Worm (Caenorhabditis elegans) whole organism, late embryonic: ENCODE measurements around the gene orc-3.

ENCODE experiments used
- C08G9.2 ChIP-seq: sonication (generic microtip); optimal IDR thresholded peaks from 2 replicates; lab custom pipeline; 2016; ENCODE audit warnings: mild to moderate bottlenecking, missing genetic modification characterization, moderate library complexity, missing compliant biosample characterization
- T23F11.4 ChIP-seq: fragments of 200-800 bp; sonication (Bioruptor generic); optimal IDR thresholded peaks from 2 replicates; lab custom pipeline; 2018; ENCODE audit warnings: mild to moderate bottlenecking, missing genetic modification characterization, missing compliant biosample characterization
- Y22D7AL.16 ChIP-seq: sonication (generic microtip); optimal IDR thresholded peaks from 2 replicates; lab custom pipeline; 2016; ENCODE audit warnings: missing genetic modification characterization, missing compliant biosample characterization
- ama-1 ChIP-seq: fragments of 150-350 bp; optimal IDR thresholded peaks from 2 replicates; lab custom pipeline; 2014
- ceh-19 ChIP-seq: fragments of 200-800 bp; sonication (Bioruptor generic); optimal IDR thresholded peaks from 2 replicates; lab custom pipeline; 2018; ENCODE audit warnings: mild to moderate bottlenecking, missing genetic modification characterization, missing compliant biosample characterization
- ceh-22 ChIP-seq: sonication (generic microtip); optimal IDR thresholded peaks from 2 replicates; lab custom pipeline; 2017; ENCODE audit warnings: missing biosample characterization, missing genetic modification characterization
- ceh-30 ChIP-seq: fragments of 150-350 bp; optimal IDR thresholded peaks from 2 replicates; lab custom pipeline; 2014; ENCODE audit warnings: missing biosample characterization, missing genetic modification characterization
- ceh-31 ChIP-seq: sonication (generic microtip); optimal IDR thresholded peaks from 2 replicates; lab custom pipeline; 2016; ENCODE audit warnings: missing genetic modification characterization, missing compliant biosample characterization
- ceh-34 ChIP-seq: sonication (generic microtip); optimal IDR thresholded peaks from 2 replicates; lab custom pipeline; 2016; ENCODE audit warnings: mild to moderate bottlenecking, missing genetic modification characterization, missing compliant biosample characterization
- ceh-48 ChIP-seq: sonication (generic microtip); optimal IDR thresholded peaks from 2 replicates; lab custom pipeline; 2016; ENCODE audit warnings: missing genetic modification characterization, inconsistent platforms, missing compliant biosample characterization
- ceh-9 ChIP-seq: sonication (generic microtip); optimal IDR thresholded peaks from 2 replicates; lab custom pipeline; 2016; ENCODE audit warnings: mild to moderate bottlenecking, missing genetic modification characterization, inconsistent platforms, missing compliant biosample characterization
- dmd-4 ChIP-seq: sonication (generic microtip); optimal IDR thresholded peaks from 2 replicates; lab custom pipeline; 2016; ENCODE audit warnings: borderline replicate concordance, missing genetic modification characterization, missing compliant biosample characterization
- elt-2 ChIP-seq: sonication (generic microtip); optimal IDR thresholded peaks from 2 replicates; lab custom pipeline; 2016; ENCODE audit warnings: missing genetic modification reagents, missing genetic modification characterization, missing compliant biosample characterization
- elt-4 ChIP-seq: sonication (generic microtip); optimal IDR thresholded peaks from 2 replicates; lab custom pipeline; 2016; ENCODE audit warnings: missing genetic modification characterization, missing compliant biosample characterization
- fax-1 ChIP-seq: sonication (generic microtip); optimal IDR thresholded peaks from 2 replicates; lab custom pipeline; 2016; ENCODE audit warnings: missing genotype, missing genetic modification characterization, missing compliant biosample characterization
- fkh-10 ChIP-seq: fragments of 150-350 bp; optimal IDR thresholded peaks from 2 replicates; lab custom pipeline; 2014; ENCODE audit warnings: missing biosample characterization, missing genetic modification reagents, missing genetic modification characterization
- hlh-13 ChIP-seq: fragments of 200-800 bp; sonication (Bioruptor generic); optimal IDR thresholded peaks from 2 replicates; lab custom pipeline; 2018; ENCODE audit warnings: mild to moderate bottlenecking, missing genetic modification characterization, missing compliant biosample characterization
- hlh-6 ChIP-seq: sonication (generic microtip); optimal IDR thresholded peaks from 2 replicates; lab custom pipeline; 2016; ENCODE audit warnings: missing genotype, missing genetic modification characterization, missing compliant biosample characterization
- lim-6 ChIP-seq: sonication (generic microtip); optimal IDR thresholded peaks from 2 replicates; lab custom pipeline; 2016; ENCODE audit warnings: missing genetic modification characterization, missing compliant biosample characterization
- nfya-1 ChIP-seq: sonication (generic microtip); optimal IDR thresholded peaks from 2 replicates; lab custom pipeline; 2017; ENCODE audit warnings: missing genetic modification characterization, mild to moderate bottlenecking, missing compliant biosample characterization, antibody characterized with exemption, moderate library complexity
- nhr-232 ChIP-seq: sonication (generic microtip); optimal IDR thresholded peaks from 2 replicates; lab custom pipeline; 2016; ENCODE audit warnings: missing genetic modification characterization, missing compliant biosample characterization
- odd-2 ChIP-seq: sonication (generic microtip); optimal IDR thresholded peaks from 2 replicates; lab custom pipeline; 2017; ENCODE audit warnings: antibody characterized with exemption, mild to moderate bottlenecking, missing genetic modification characterization, missing compliant biosample characterization
- pha-4 ChIP-seq: fragments of 150-350 bp; optimal IDR thresholded peaks from 2 replicates; lab custom pipeline; 2018; ENCODE audit warnings: missing biosample characterization, missing genetic modification reagents, missing genetic modification characterization
- pqm-1 ChIP-seq: sonication (generic microtip); optimal IDR thresholded peaks from 2 replicates; lab custom pipeline; 2016; ENCODE audit warnings: missing genetic modification characterization, missing compliant biosample characterization
- ref-2 ChIP-seq: sonication (generic microtip); optimal IDR thresholded peaks from 2 replicates; lab custom pipeline; 2016; ENCODE audit warnings: missing genetic modification characterization, missing compliant biosample characterization
- sdc-2 ChIP-seq: sonication (generic microtip); optimal IDR thresholded peaks from 2 replicates; lab custom pipeline; 2016; ENCODE audit warnings: missing genotype, missing genetic modification characterization, missing compliant biosample characterization
- sox-2 ChIP-seq: fragments of 200-800 bp; sonication (Bioruptor generic); IDR thresholded peaks from 2 replicates; pipeline ENCODE4 v1.3.6; 2022; ENCODE audit warnings: missing genetic modification reagents, missing genetic modification characterization, missing compliant biosample characterization
- sox-4 ChIP-seq: sonication (generic microtip); optimal IDR thresholded peaks from 2 replicates; lab custom pipeline; 2017; ENCODE audit warnings: mild to moderate bottlenecking, missing genetic modification characterization, inconsistent platforms, missing compliant biosample characterization
- tbx-2 ChIP-seq: sonication (generic microtip); optimal IDR thresholded peaks from 2 replicates; lab custom pipeline; 2016; ENCODE audit warnings: missing genetic modification characterization, missing compliant biosample characterization
- unc-55 ChIP-seq: sonication (generic microtip); optimal IDR thresholded peaks from 2 replicates; lab custom pipeline; 2017; ENCODE audit warnings: missing biosample characterization, missing genetic modification reagents, missing genetic modification characterization
- unc-86 ChIP-seq: sonication (generic microtip); optimal IDR thresholded peaks from 2 replicates; lab custom pipeline; 2016; ENCODE audit warnings: missing genetic modification characterization, missing compliant biosample characterization
- zip-5 ChIP-seq: sonication (generic microtip); optimal IDR thresholded peaks from 2 replicates; lab custom pipeline; 2016; ENCODE audit warnings: missing genetic modification characterization, missing compliant biosample characterization

Gene orc-3

DNA sequence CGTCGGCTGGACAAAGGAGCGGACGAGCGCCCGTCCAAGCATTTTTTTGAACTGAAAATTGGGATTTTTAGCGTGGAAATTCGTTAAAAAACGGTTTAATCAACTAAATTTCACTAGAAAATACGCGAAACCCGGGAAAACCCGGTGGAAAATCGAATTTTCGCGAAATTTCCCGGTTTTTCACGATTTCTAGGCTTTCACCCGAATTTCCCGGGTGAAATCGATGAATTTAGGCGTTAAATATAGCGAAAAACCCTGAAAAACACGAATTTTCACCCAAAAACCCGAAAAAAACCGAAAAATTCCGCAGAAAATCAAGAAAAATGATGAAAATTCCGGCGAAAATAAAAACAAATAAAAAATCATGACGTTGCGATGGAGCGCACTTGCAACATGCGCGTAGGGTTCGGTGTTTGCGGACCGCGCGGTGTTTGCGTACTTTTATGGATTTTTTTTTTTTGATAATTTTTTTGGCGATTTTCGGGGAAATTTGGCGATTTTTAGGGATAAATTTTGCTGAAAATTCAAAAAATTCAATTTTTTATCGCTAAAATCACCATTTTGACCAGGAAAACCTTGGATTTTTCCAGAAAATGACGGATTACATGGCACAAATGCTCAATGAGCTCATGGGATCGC lies 5.9 kb upstream of the orc-3 start, which contains the start of the genes mrpl-45 and Y119D3B.12 (continued):
- no peak for TF ChIP-seq T23F11.4 (GFP tag; lab: Kevin White, UChicago)
- TF ChIP-seq lim-6 (tag; lab: Kevin White, UChicago), result no peak
- no peak for TF ChIP-seq unc-55 (GFP tag; lab: Kevin White, UChicago)
- TF ChIP-seq tbx-2 (tag; lab: Kevin White, UChicago), result peak; percentile 52
- TF ChIP-seq ceh-34 (tag; lab: Kevin White, UChicago), result peak; percentile 20
- TF ChIP-seq elt-2, result peak; percentile 54
- no peak for TF ChIP-seq sdc-2
- no peak for TF ChIP-seq sox-4 (tag; lab: Kevin White, UChicago)
- TF ChIP-seq elt-4, result no peak
- TF ChIP-seq nhr-232 (tag; lab: Kevin White, UChicago), result no peak
- no peak for TF ChIP-seq C08G9.2 (tag; lab: Kevin White, UChicago)
- TF ChIP-seq odd-2 (tag; lab: Kevin White, UChicago), result no peak
- TF ChIP-seq fax-1, result peak; percentile 18
- TF ChIP-seq ceh-19, result no peak
- no peak for TF ChIP-seq ceh-9 (tag; lab: Kevin White, UChicago)
- no peak for TF ChIP-seq ref-2 (tag; lab: Kevin White, UChicago)
- no peak for TF ChIP-seq hlh-13 (GFP tag; lab: Kevin White, UChicago)

DNA sequence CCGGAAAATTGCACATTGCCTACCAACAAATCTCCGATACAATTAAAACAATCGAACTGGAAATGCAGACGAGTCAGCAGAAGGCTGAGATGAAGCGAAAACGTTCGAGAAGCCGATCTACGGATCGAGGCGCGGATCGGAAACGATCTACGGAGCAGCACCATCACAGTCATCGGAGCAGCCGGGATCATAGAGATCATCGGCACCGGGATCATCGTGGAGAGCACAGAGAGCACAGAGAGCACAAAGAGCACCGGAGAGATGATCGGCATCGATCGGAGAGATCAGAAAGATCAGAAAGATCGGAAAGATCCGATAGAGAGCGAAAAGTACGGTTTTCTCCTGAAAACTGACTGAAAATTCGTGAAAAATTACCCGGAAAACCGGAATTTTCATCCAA lies 2.5 kb upstream of the orc-3 start:
- TF ChIP-seq unc-86 (tag; lab: Kevin White, UChicago) (no peak), ama-1 (no peak), dmd-4 (no peak), sdc-2 (no peak)

DNA sequence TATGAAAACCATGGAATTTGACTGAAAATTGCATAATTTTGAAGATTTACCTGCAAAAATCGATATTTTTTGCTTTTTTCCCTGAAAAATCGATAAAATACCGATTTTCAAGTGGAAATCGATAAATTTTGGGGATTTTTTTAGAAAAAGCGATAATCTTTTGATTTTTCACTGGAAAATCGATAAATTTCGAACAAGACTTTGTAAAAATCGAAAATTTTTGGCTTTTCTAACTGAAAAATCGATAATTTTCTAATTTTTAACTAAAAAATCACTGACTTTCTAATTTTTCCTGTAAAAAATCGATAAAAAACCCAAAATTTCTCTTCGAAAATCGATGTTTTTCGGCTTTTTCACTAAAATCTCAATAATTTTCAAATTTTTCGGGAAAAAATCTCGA lies 1.6 kb upstream of the orc-3 start:
- peak; percentile 4 for TF ChIP-seq ceh-48
- no peak for TF ChIP-seq dmd-4

DNA sequence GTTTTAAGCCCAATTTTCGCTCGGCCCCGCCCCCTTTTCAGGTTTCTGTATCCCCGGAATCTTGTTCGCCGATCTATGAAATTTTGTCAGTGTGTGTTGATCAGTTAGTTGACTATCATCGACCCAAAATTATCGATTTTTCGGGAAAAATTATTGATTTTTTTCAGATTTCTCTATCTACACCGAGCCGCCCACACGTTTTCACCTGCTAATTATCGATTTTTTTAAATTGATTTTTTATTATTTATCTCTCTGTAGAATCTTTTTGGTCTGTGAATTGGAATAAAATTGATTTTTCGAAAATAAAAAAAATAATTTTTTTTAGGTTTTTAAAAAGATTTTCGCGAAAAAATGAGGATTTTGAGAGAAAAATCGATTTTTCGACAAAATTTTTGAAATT lies 906 bp upstream of the orc-3 start:
- TF ChIP-seq ceh-48 (peak; percentile 6), sox-2 (GFP tag; lab: Robert Waterston, UW) (no peak)

DNA sequence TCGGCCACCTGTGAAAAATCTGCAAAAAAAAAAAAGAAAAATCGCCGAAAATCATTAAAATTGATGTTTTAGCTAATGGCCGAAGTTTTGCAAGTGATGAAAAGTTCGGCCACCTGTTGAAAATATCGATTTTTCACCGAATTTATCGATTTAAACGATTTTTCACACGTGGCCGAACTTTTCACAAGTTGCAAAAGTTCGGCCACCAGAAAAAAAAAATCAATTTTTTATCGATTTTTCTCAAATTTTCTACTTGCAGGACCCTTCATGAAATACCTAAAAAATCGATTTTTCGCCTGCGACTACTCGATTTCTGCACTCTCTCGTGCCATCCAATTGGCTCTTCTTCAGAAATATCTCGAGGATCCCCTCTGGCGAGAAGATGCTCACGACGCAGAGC lies 2.7 kb downstream of the orc-3 start:
- no peak for TF ChIP-seq ref-2 (tag; lab: Kevin White, UChicago)
- TF ChIP-seq ceh-31 (tag; lab: Kevin White, UChicago), result no peak
- TF ChIP-seq ceh-48, result peak; percentile 6
- TF ChIP-seq ceh-30 (tag; lab: Kevin White, UChicago), result no peak

DNA sequence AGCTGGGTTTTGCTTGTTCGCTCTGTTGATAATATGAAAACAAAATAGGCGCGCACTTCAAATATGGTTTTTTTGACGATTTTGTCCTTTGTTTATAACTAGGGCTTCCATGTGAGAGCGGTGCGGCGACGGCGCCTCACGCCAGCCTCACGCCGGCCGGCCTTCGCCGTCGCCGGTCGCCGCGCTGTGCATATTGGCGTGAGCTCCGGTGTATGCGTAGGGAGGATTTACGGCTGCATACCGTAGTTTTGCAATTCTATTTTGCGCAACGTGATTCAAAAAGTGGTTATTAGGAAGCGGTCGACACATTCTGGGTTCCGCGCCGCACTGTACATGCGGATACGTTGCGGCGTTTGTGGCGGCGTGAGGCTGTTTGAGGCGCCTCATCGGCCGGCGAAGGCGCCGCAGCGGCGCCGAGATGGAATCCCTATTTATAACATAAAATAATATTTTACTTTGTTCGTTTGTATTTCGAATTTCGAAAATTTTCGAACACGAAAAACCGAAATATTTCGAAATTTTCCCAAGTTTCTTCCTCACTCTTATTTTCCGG lies 6.3 kb downstream of the orc-3 start:
- TF ChIP-seq fkh-10 (no peak), nfya-1 (tag; lab: Kevin White, UChicago) (no peak), nhr-232 (tag; lab: Kevin White, UChicago) (no peak), hlh-6 (tag; lab: Kevin White, UChicago) (no peak), Y22D7AL.16 (no peak), ceh-30 (tag; lab: Kevin White, UChicago) (no peak), zip-5 (tag; lab: Kevin White, UChicago) (no peak), ceh-22 (tag; lab: Kevin White, UChicago) (no peak), pha-4 (no peak), pqm-1 (no peak)
